Worm (Caenorhabditis elegans): ENCODE results near the gene drr-2.

ce11 chrIII:13667739-13668138 is 24.4 kb upstream of the drr-2 start, which contains the start of gene flp-15:
- no peak for TF ChIP-seq T26A5.8 (tag; optimal IDR thresholded peaks at IDR 0.05)
- no peak for TF ChIP-seq nhr-90 (tag; optimal IDR thresholded peaks at IDR 0.05)
- TF ChIP-seq ama-1 (optimal IDR thresholded peaks at IDR 0.05), result no peak
- TF ChIP-seq ama-1 (GFP tag; optimal IDR thresholded peaks at IDR 0.05), result no peak
